Fruit fly (Drosophila melanogaster) whole organism, embryonic: ENCODE data around the gene CG14125.

Experiments
- C15 ChIP-seq: fragments of 200-800 bp; sonication (Bioruptor generic); IDR thresholded peaks from 3 replicates; pipeline ENCODE4 v1.3.6; 2022; ENCODE audit warnings: missing biosample characterization, missing genetic modification characterization
- CG10274 ChIP-seq: fragments of 200-800 bp; sonication (Bioruptor generic); optimal IDR thresholded peaks from 3 replicates; lab custom pipeline; 2017; ENCODE audit warnings: missing biosample characterization, mild to moderate bottlenecking, missing genetic modification characterization
- CG11398 ChIP-seq: fragments of 200-800 bp; sonication (Bioruptor generic); optimal IDR thresholded peaks from 2 replicates; lab custom pipeline; 2016; ENCODE audit warnings: missing biosample characterization, missing genetic modification characterization
- CG12942 ChIP-seq: fragments of 200-800 bp; sonication (Bioruptor generic); optimal IDR thresholded peaks from 3 replicates; lab custom pipeline; 2016; ENCODE audit warnings: missing biosample characterization, missing genetic modification characterization
- CG13287 ChIP-seq: fragments of 200-800 bp; sonication (Bioruptor generic); IDR thresholded peaks from 2 replicates; pipeline ENCODE4 v1.3.6; 2022; ENCODE audit warnings: missing biosample characterization, missing genetic modification characterization; ENCODE audit not compliant: partially characterized antibody
- CG14441 ChIP-seq: fragments of 200-800 bp; sonication (Bioruptor generic); IDR thresholded peaks from 2 replicates; pipeline ENCODE4 v1.3.6; 2022; ENCODE audit warnings: missing biosample characterization, missing genetic modification characterization
- CG1792 ChIP-seq: fragments of 200-800 bp; sonication (Bioruptor generic); optimal IDR thresholded peaks from 2 replicates; lab custom pipeline; 2016; ENCODE audit warnings: missing biosample characterization, missing genetic modification characterization
- CG18262 ChIP-seq: fragments of 200-800 bp; optimal IDR thresholded peaks from 3 replicates; lab custom pipeline; 2019; ENCODE audit warnings: missing biosample characterization, mild to moderate bottlenecking, missing genetic modification characterization, moderate library complexity
- CG34224 ChIP-seq: fragments of 200-800 bp; sonication (Bioruptor generic); IDR thresholded peaks from 3 replicates; pipeline ENCODE4 v1.3.6; 2022; ENCODE audit warnings: missing biosample characterization, missing genetic modification characterization; ENCODE audit not compliant: partially characterized antibody
- CG3995 ChIP-seq: fragments of 200-800 bp; sonication (Bioruptor generic); optimal IDR thresholded peaks from 3 replicates; lab custom pipeline; 2016; ENCODE audit warnings: missing biosample characterization, missing genetic modification characterization
- CG4282 ChIP-seq: fragments of 200-800 bp; sonication (Bioruptor generic); optimal IDR thresholded peaks from 2 replicates; lab custom pipeline; 2016; ENCODE audit warnings: missing biosample characterization, missing genetic modification characterization
- CG9727 ChIP-seq: fragments of 200-800 bp; sonication (Bioruptor generic); optimal IDR thresholded peaks from 3 replicates; lab custom pipeline; 2017; ENCODE audit warnings: missing biosample characterization, mild to moderate bottlenecking, missing genetic modification characterization
- CHES-1-like ChIP-seq: fragments of 200-800 bp; sonication (Bioruptor generic); optimal IDR thresholded peaks from 2 replicates; lab custom pipeline; 2016; ENCODE audit warnings: missing biosample characterization, missing genetic modification characterization
- Dp ChIP-seq: fragments of 200-800 bp; sonication (Bioruptor generic); optimal IDR thresholded peaks from 2 replicates; lab custom pipeline; 2018; ENCODE audit warnings: missing biosample characterization, mild to moderate bottlenecking, missing genetic modification characterization, moderate library complexity
- Dref ChIP-seq: fragments of 200-800 bp; sonication (Bioruptor generic); IDR thresholded peaks from 2 replicates; pipeline ENCODE4 v1.3.6; 2022; ENCODE audit warnings: missing biosample characterization, missing genetic modification characterization
- HHEX ChIP-seq: fragments of 200-800 bp; sonication (Bioruptor generic); optimal IDR thresholded peaks from 3 replicates; lab custom pipeline; 2017; ENCODE audit warnings: missing biosample characterization, mild to moderate bottlenecking, missing genetic modification characterization, missing genetic modification reagents
- Kr ChIP-seq: fragments of 200-800 bp; sonication (Bioruptor generic); optimal IDR thresholded peaks from 2 replicates; lab custom pipeline; 2017; ENCODE audit warnings: missing biosample characterization, mild to moderate bottlenecking, missing genetic modification characterization
- Lim3 ChIP-seq: fragments of 200-800 bp; sonication (Bioruptor generic); IDR thresholded peaks from 2 replicates; pipeline ENCODE4 v1.3.6; 2022; ENCODE audit warnings: missing biosample characterization, missing genetic modification characterization
- MBD-R2 ChIP-seq: fragments of 200-800 bp; sonication (Bioruptor generic); IDR thresholded peaks from 2 replicates; pipeline ENCODE4 v1.3.6; 2022; ENCODE audit warnings: missing biosample characterization, missing genetic modification characterization
- NFAT ChIP-seq: fragments of 200-800 bp; sonication (Bioruptor generic); IDR thresholded peaks from 2 replicates; pipeline ENCODE4 v1.3.6; 2022; ENCODE audit warnings: missing biosample characterization, missing genetic modification characterization
- Pdp1 ChIP-seq, 2 experiments: fragments of 200-800 bp; sonication (Bioruptor generic); optimal IDR thresholded peaks; 3 replicates each; lab custom pipeline; 2016; ENCODE audit warnings: missing biosample characterization in 2 of 2, missing genetic modification characterization in 2 of 2, mild to moderate bottlenecking in 1 of 2, moderate library complexity in 1 of 2
- Stat92E ChIP-seq, 3 experiments: fragments of >200 bp in 2 of 3; fragments of 200-800 bp in 1 of 3; sonication (Bioruptor generic) in 1 of 3; optimal IDR thresholded peaks; 2 replicates each; lab custom pipeline; 2017 to 2019; ENCODE audit warnings: missing biosample characterization in 3 of 3, missing genetic modification characterization in 3 of 3, mild to moderate bottlenecking in 1 of 3, moderate library complexity in 1 of 3
- Taf1 ChIP-seq: fragments of 200-800 bp; sonication (Bioruptor generic); IDR thresholded peaks from 2 replicates; pipeline ENCODE4 v1.3.6; 2022; ENCODE audit warnings: missing biosample characterization, missing genetic modification characterization
- abd-A ChIP-seq: fragments of 200-800 bp; sonication (Bioruptor generic); optimal IDR thresholded peaks from 3 replicates; lab custom pipeline; 2019; ENCODE audit warnings: missing biosample characterization, mild to moderate bottlenecking, missing genetic modification characterization, moderate library complexity
- br ChIP-seq: fragments of >200 bp; optimal IDR thresholded peaks from 2 replicates; lab custom pipeline; 2017
- cad ChIP-seq: fragments of >200 bp; optimal IDR thresholded peaks from 2 replicates; lab custom pipeline; 2017; ENCODE audit warnings: missing biosample characterization, missing genetic modification characterization
- caup ChIP-seq: fragments of 200-800 bp; sonication (Bioruptor generic); optimal IDR thresholded peaks from 3 replicates; lab custom pipeline; 2017; ENCODE audit warnings: missing biosample characterization, mild to moderate bottlenecking, missing genetic modification characterization, moderate library complexity; ENCODE audit not compliant: severe bottlenecking
- cwo ChIP-seq: fragments of 200-800 bp; sonication (Bioruptor generic); optimal IDR thresholded peaks from 3 replicates; lab custom pipeline; 2017; ENCODE audit warnings: missing biosample characterization, missing genetic modification characterization, mild to moderate bottlenecking, moderate library complexity, missing genetic modification reagents
- dm ChIP-seq: fragments of 200-800 bp; sonication (Bioruptor generic); optimal IDR thresholded peaks from 3 replicates; lab custom pipeline; 2016; ENCODE audit warnings: missing biosample characterization, missing genetic modification characterization
- dmrt99B ChIP-seq: fragments of 200-800 bp; sonication (Bioruptor generic); optimal IDR thresholded peaks from 2 replicates; lab custom pipeline; 2018; ENCODE audit warnings: missing biosample characterization, mild to moderate bottlenecking, missing genetic modification characterization, moderate library complexity
- ems ChIP-seq: fragments of 200-800 bp; sonication (Bioruptor generic); optimal IDR thresholded peaks from 3 replicates; lab custom pipeline; 2016; ENCODE audit warnings: missing biosample characterization, missing genetic modification characterization
- en ChIP-seq: fragments of 200-800 bp; sonication (Bioruptor generic); optimal IDR thresholded peaks from 2 replicates; lab custom pipeline; 2016; ENCODE audit warnings: missing biosample characterization, missing genetic modification characterization
- fd102C ChIP-seq: fragments of 200-800 bp; sonication (Bioruptor generic); optimal IDR thresholded peaks from 2 replicates; lab custom pipeline; 2018; ENCODE audit warnings: missing biosample characterization, mild to moderate bottlenecking, missing genetic modification characterization, moderate library complexity
- h ChIP-seq: fragments of >200 bp; optimal IDR thresholded peaks from 2 replicates; lab custom pipeline; 2017
- jumu ChIP-seq: fragments of 200-800 bp; sonication (Bioruptor generic); optimal IDR thresholded peaks from 3 replicates; lab custom pipeline; 2016; ENCODE audit warnings: missing biosample characterization, missing genetic modification characterization
- ken ChIP-seq: fragments of 200-800 bp; sonication (Bioruptor generic); IDR thresholded peaks from 3 replicates; pipeline ENCODE4 v1.3.6; 2022; ENCODE audit warnings: missing biosample characterization, missing genetic modification characterization
- klu ChIP-seq: fragments of 200-800 bp; sonication (Bioruptor generic); IDR thresholded peaks from 2 replicates; pipeline ENCODE4 v1.3.6; 2022; ENCODE audit warnings: missing biosample characterization, missing genetic modification characterization
- lola ChIP-seq, 3 experiments: fragments of >200 bp in 2 of 3; fragments of 200-800 bp in 1 of 3; sonication (Bioruptor generic) in 1 of 3; optimal IDR thresholded peaks; 2 replicates each; lab custom pipeline; 2017 to 2019; ENCODE audit warnings: missing biosample characterization in 3 of 3, missing genetic modification characterization in 3 of 3, mild to moderate bottlenecking in 1 of 3, moderate library complexity in 1 of 3
- phol ChIP-seq: fragments of 200-800 bp; sonication (Bioruptor generic); optimal IDR thresholded peaks from 3 replicates; lab custom pipeline; 2018; ENCODE audit warnings: missing biosample characterization, mild to moderate bottlenecking, missing genetic modification characterization, moderate library complexity
- run ChIP-seq: fragments of 200-800 bp; sonication (Bioruptor generic); optimal IDR thresholded peaks from 3 replicates; lab custom pipeline; 2018; ENCODE audit warnings: missing biosample characterization, mild to moderate bottlenecking, missing genetic modification characterization
- shn ChIP-seq: fragments of 200-800 bp; sonication (Bioruptor generic); optimal IDR thresholded peaks from 3 replicates; lab custom pipeline; 2016; ENCODE audit warnings: missing biosample characterization, missing genetic modification characterization
- sisA ChIP-seq: fragments of 200-800 bp; sonication (Bioruptor generic); IDR thresholded peaks from 2 replicates; pipeline ENCODE4 v1.3.6; 2022; ENCODE audit warnings: missing biosample characterization, missing genetic modification characterization
- sob ChIP-seq: fragments of 200-800 bp; sonication (Bioruptor generic); IDR thresholded peaks from 2 replicates; pipeline ENCODE4 v1.3.6; 2022; ENCODE audit warnings: missing biosample characterization, missing genetic modification characterization
- sr ChIP-seq: fragments of 200-800 bp; sonication (Bioruptor generic); IDR thresholded peaks from 3 replicates; pipeline ENCODE4 v1.3.6; 2022; ENCODE audit warnings: missing biosample characterization, missing genetic modification characterization
- stwl ChIP-seq: fragments of 200-800 bp; sonication (Bioruptor generic); optimal IDR thresholded peaks from 3 replicates; lab custom pipeline; 2018; ENCODE audit warnings: missing biosample characterization, mild to moderate bottlenecking, missing genetic modification characterization, moderate library complexity
- tio ChIP-seq: fragments of 200-800 bp; sonication (Bioruptor generic); optimal IDR thresholded peaks from 2 replicates; lab custom pipeline; 2017; ENCODE audit warnings: missing biosample characterization, missing genetic modification characterization, inconsistent platforms
- usp ChIP-seq: fragments of >200 bp; optimal IDR thresholded peaks from 2 replicates; lab custom pipeline; 2017; ENCODE audit warnings: missing biosample characterization, missing genetic modification characterization
- z ChIP-seq: fragments of 200-800 bp; sonication (Bioruptor generic); IDR thresholded peaks from 3 replicates; pipeline ENCODE4 v1.3.6; 2022; ENCODE audit warnings: missing biosample characterization, missing genetic modification characterization

The CG14125 gene

DNA sequence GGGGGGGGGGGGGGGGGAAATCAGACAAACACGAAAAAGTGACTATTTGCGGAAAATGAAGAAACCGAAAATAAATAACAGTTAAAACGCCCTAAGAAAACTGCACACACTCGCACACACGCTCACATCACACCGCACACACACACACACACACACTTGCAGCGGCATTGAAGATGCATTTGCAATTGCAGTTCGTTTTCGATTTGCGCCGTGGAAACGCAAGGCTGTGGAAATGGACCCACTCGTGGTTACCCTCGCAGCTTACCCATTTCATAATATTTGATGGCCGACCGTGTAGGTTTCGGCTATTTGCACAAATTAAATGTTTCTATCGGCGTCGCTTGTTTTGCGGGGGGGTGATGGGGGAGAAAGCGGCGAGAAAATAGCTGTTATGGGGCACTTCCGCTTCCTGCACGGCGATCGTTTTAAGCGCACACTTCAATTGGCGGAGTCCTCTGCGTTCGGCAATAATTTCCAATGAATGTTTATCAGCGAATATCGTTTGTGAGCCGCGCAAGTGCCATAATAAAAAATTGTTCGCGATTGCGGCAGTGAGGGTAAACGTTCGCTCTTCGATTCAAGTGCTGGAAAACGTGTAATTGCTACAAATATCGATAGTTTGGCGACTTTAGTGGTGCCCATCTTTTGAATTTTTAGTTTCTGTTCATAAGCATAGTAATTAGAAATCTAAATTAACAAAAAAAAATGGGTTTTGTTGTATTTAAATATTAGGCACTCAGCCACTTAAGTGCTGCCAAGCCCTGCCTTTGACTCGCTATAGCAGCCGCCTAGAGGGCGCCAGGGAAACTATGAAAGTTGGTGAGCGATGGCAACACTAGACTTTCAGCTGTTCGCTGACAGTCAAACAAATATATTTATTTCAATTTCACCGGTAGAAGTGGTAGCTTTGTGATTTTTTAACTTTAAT is 27.9 kb downstream of the CG14125 start, which contains the start of the genes Pop2 and CG6928 (continued):
- TF ChIP-seq caup (GFP tag; lab: Kevin White, UChicago) (peak; percentile 76), usp (GFP tag; lab: Kevin White, UChicago) (no peak), CG34224 (GFP tag; lab: Robert Waterston, UW) (peak; percentile 84), sr (GFP tag; lab: Robert Waterston, UW) (no peak), h (lab: Kevin White, UChicago) (no peak), jumu (GFP tag; lab: Kevin White, UChicago) (peak; percentile 84), dmrt99B (tag; lab: Kevin White, UChicago) (no peak), en (GFP tag; lab: Kevin White, UChicago) (no peak), br (lab: Kevin White, UChicago) (no peak), Taf1 (GFP tag; lab: Robert Waterston, UW) (peak; percentile 27; the same call in 1 of the 2 replicates), cwo (GFP tag; lab: Kevin White, UChicago) (no peak), CG14441 (GFP tag; lab: Robert Waterston, UW) (peak; percentile 66), lola (GFP tag; optimal IDR thresholded peaks at IDR 0.05; lab: Kevin White, UChicago) (peak in 1 of 3 experiments; percentile 45), Dp (GFP tag; lab: Kevin White, UChicago) (peak; percentile 67), ken (peak; percentile 79; the same call in 2 of the 3 replicates), Pdp1 (GFP tag; optimal IDR thresholded peaks at IDR 0.05; lab: Kevin White, UChicago) (peak; percentile 77 to 78), fd102C (GFP tag; lab: Kevin White, UChicago) (no peak), stwl (tag; lab: Kevin White, UChicago) (peak; percentile 97), CG1792 (GFP tag; lab: Kevin White, UChicago) (peak; percentile 66), Stat92E (GFP tag; optimal IDR thresholded peaks at IDR 0.05; lab: Kevin White, UChicago) (peak in 1 of 3 experiments; percentile 13), run (tag; lab: Kevin White, UChicago) (no peak), sisA (GFP tag; lab: Robert Waterston, UW) (peak; percentile 74), dm (peak; percentile 78), phol (peak; percentile 84), HHEX (GFP tag; lab: Kevin White, UChicago) (no peak), Lim3 (GFP tag; lab: Robert Waterston, UW) (0 out of 2 replicates have a peak, but pooled peaks have one; percentile 15), Dref (GFP tag; lab: Robert Waterston, UW) (peak; percentile 69), abd-A (no peak), ems (GFP tag; lab: Kevin White, UChicago) (peak; percentile 79), CG10274 (GFP tag; lab: Kevin White, UChicago) (peak; percentile 20), shn (GFP tag; lab: Kevin White, UChicago) (peak; percentile 84), z (GFP tag; lab: Robert Waterston, UW) (no peak), CG9727 (GFP tag; lab: Kevin White, UChicago) (peak; percentile 72), cad (GFP tag; lab: Kevin White, UChicago) (no peak), Kr (no peak), NFAT (peak; percentile 82; the same call in 1 of the 2 replicates), CHES-1-like (peak; percentile 92), CG11398 (GFP tag; lab: Kevin White, UChicago) (peak; percentile 72), C15 (0 out of 3 replicates have a peak, but pooled peaks have one; percentile 44), tio (GFP tag; lab: Kevin White, UChicago) (peak; percentile 59), CG3995 (GFP tag; lab: Kevin White, UChicago) (peak; percentile 10), CG12942 (GFP tag; lab: Kevin White, UChicago) (peak; percentile 79), CG18262 (tag; lab: Kevin White, UChicago) (peak; percentile 45), MBD-R2 (GFP tag; lab: Robert Waterston, UW) (peak; percentile 94), CG4282 (GFP tag; lab: Kevin White, UChicago) (peak; percentile 89), klu (GFP tag; lab: Robert Waterston, UW) (no peak; the same call in 1 of the 2 replicates), CG13287 (GFP tag; lab: Robert Waterston, UW) (peak; percentile 95), sob (GFP tag; lab: Robert Waterston, UW) (peak; percentile 87)
